Fruit fly (Drosophila melanogaster): ENCODE data around the gene ssp.

The ssp gene

DNA sequence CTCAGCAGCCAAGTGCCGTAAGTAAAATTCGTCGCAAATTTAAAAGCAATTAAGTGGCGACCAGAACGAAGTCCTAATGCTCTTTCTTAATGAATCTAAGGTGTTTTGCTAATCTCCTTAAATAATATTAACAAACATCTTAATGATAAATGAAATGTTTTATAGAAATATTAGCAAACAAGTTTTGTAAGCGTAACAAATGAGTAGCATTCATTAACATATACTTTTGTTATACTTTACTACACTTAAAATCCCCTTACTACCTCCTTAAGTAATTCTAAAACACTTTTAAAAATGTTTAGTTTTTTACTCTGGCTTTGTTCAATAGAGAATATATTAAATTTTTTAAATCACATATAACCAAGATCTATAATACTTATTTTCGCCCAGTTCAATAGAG is 22.1 kb upstream of the ssp start (continued):
- TF ChIP-seq CG8319 (GFP tag; optimal IDR thresholded peaks at IDR 0.05) (no peak), CG3032 (tag; optimal IDR thresholded peaks at IDR 0.05) (no peak), Ets96B (tag; optimal IDR thresholded peaks at IDR 0.05) (no peak), fkh (GFP tag; optimal IDR thresholded peaks at IDR 0.05) (no peak), cyc (GFP tag; optimal IDR thresholded peaks at IDR 0.05) (peak; percentile 28), OdsH (GFP tag; optimal IDR thresholded peaks at IDR 0.05) (peak; percentile 2), fd85E (GFP tag; optimal IDR thresholded peaks at IDR 0.05) (no peak), dsx (GFP tag; optimal IDR thresholded peaks at IDR 0.05; ENCODE audit: poor library complexity, severe bottlenecking) (no peak), Eip75B (GFP tag; optimal IDR thresholded peaks at IDR 0.05) (peak; percentile 2), CG6854 (GFP tag; optimal IDR thresholded peaks at IDR 0.05) (no peak), CG8119 (GFP tag; IDR thresholded peaks at IDR 0.05) (no peak), Met (GFP tag; optimal IDR thresholded peaks at IDR 0.05) (peak; percentile 37), CG11762 (GFP tag; optimal IDR thresholded peaks at IDR 0.05; ENCODE audit: insufficient read depth) (no peak), CG16779 (tag; optimal IDR thresholded peaks at IDR 0.05) (no peak), Ets21C (GFP tag; optimal IDR thresholded peaks at IDR 0.05) (no peak), Eip93F (GFP tag; optimal IDR thresholded peaks at IDR 0.05) (no peak), Hr39 (GFP tag; optimal IDR thresholded peaks at IDR 0.05) (peak; percentile 1), lz (GFP tag; optimal IDR thresholded peaks at IDR 0.05) (peak; percentile 31), Eip78C (GFP tag) (no peak), eg (GFP tag; IDR thresholded peaks at IDR 0.05) (no peak), CG1621 (tag; optimal IDR thresholded peaks at IDR 0.05) (no peak), Sox102F (GFP tag; optimal IDR thresholded peaks at IDR 0.05) (no peak), CG3919 (GFP tag; optimal IDR thresholded peaks at IDR 0.05) (no peak), CG10631 (GFP tag; optimal IDR thresholded peaks at IDR 0.05) (no peak), CG11294 (GFP tag; IDR thresholded peaks at IDR 0.05) (no peak), acj6 (GFP tag; optimal IDR thresholded peaks at IDR 0.05) (no peak), Hr4 (GFP tag; optimal IDR thresholded peaks at IDR 0.05) (no peak), salr (GFP tag; optimal IDR thresholded peaks at IDR 0.05) (no peak), spab (GFP tag; optimal IDR thresholded peaks at IDR 0.05) (no peak), CG8632 (GFP tag; optimal IDR thresholded peaks at IDR 0.05) (no peak), Sox14 (GFP tag; optimal IDR thresholded peaks at IDR 0.05) (no peak)

- no peak for TF ChIP-seq CG11294 (GFP tag; IDR thresholded peaks at IDR 0.05)
- TF ChIP-seq CG6163 (GFP tag; IDR thresholded peaks at IDR 0.05): peak; percentile 75
- no peak for TF ChIP-seq fkh (GFP tag; optimal IDR thresholded peaks at IDR 0.05)
- peak; percentile 53 for TF ChIP-seq CG4318 (GFP tag; optimal IDR thresholded peaks at IDR 0.05)
- TF ChIP-seq Ets21C (GFP tag; optimal IDR thresholded peaks at IDR 0.05): peak; percentile 2
- no peak for TF ChIP-seq Eip93F (GFP tag; optimal IDR thresholded peaks at IDR 0.05)
- TF ChIP-seq CG16779 (tag; optimal IDR thresholded peaks at IDR 0.05): no peak
- TF ChIP-seq lz (GFP tag; optimal IDR thresholded peaks at IDR 0.05): peak; percentile 37
- TF ChIP-seq Ets96B (tag; optimal IDR thresholded peaks at IDR 0.05): peak; percentile 56
- TF ChIP-seq CG11902 (GFP tag; optimal IDR thresholded peaks at IDR 0.05): peak; percentile 6
- peak; percentile 38 to 64 for TF ChIP-seq ss (GFP tag; optimal IDR thresholded peaks at IDR 0.05)
- TF ChIP-seq Sox14 (GFP tag; optimal IDR thresholded peaks at IDR 0.05): peak; percentile 37
- peak; percentile 57 for TF ChIP-seq CG6276 (GFP tag; optimal IDR thresholded peaks at IDR 0.05)
- peak; percentile 42 for TF ChIP-seq CG6808 (GFP tag; optimal IDR thresholded peaks at IDR 0.05)
- peak; percentile 14 for TF ChIP-seq CG10669 (GFP tag; optimal IDR thresholded peaks at IDR 0.05)
- peak; percentile 34 for TF ChIP-seq CG6854 (GFP tag; optimal IDR thresholded peaks at IDR 0.05)
- peak; percentile 54; the same call in 1 of the 3 replicates for TF ChIP-seq eg (GFP tag; IDR thresholded peaks at IDR 0.05)
- peak; percentile 9 for TF ChIP-seq spab (GFP tag; optimal IDR thresholded peaks at IDR 0.05)
- peak; percentile 51 for TF ChIP-seq Eip75B (GFP tag; optimal IDR thresholded peaks at IDR 0.05)
- TF ChIP-seq CG8632 (GFP tag; optimal IDR thresholded peaks at IDR 0.05): peak; percentile 50
- TF ChIP-seq fd59A (GFP tag; optimal IDR thresholded peaks at IDR 0.05): peak; percentile 19
- peak; percentile 32 for TF ChIP-seq CG31627 (GFP tag; optimal IDR thresholded peaks at IDR 0.05)
- TF ChIP-seq svp (GFP tag): peak; percentile 77
- peak; percentile 42 for TF ChIP-seq achi (GFP tag; optimal IDR thresholded peaks at IDR 0.05)
- TF ChIP-seq OdsH (GFP tag; optimal IDR thresholded peaks at IDR 0.05): peak; percentile 34
- TF ChIP-seq Sox15 (GFP tag; optimal IDR thresholded peaks at IDR 0.05): peak; percentile 6
- TF ChIP-seq CG11762 (GFP tag; optimal IDR thresholded peaks at IDR 0.05; ENCODE audit: insufficient read depth): peak; percentile 23
- TF ChIP-seq acj6 (GFP tag; optimal IDR thresholded peaks at IDR 0.05): peak; percentile 44
- TF ChIP-seq CG8119 (GFP tag; IDR thresholded peaks at IDR 0.05): peak; percentile 68
- TF ChIP-seq Hr39 (GFP tag; optimal IDR thresholded peaks at IDR 0.05): peak; percentile 7
- peak; percentile 55 for TF ChIP-seq CG34406 (GFP tag; optimal IDR thresholded peaks at IDR 0.05)
- peak; percentile 66 for TF ChIP-seq dsx (GFP tag; optimal IDR thresholded peaks at IDR 0.05; ENCODE audit: poor library complexity, severe bottlenecking)
- TF ChIP-seq CG7368 (GFP tag; optimal IDR thresholded peaks at IDR 0.05): peak; percentile 12
- peak; percentile 62 for TF ChIP-seq Sox102F (GFP tag; optimal IDR thresholded peaks at IDR 0.05)
Observed at dm6 chr3L:12096799-12097662, 21.0 kb upstream of the ssp start.
